Worm (Caenorhabditis elegans) whole organism, late embryonic: Measurements from ENCODE around the gene lite-1.

Experiments used
- Y22D7AL.16 ChIP-seq: sonication (generic microtip); optimal IDR thresholded peaks from 2 replicates; lab custom pipeline; 2016; ENCODE audit warnings: missing genetic modification characterization, missing compliant biosample characterization
- ama-1 ChIP-seq: fragments of 150-350 bp; optimal IDR thresholded peaks from 2 replicates; lab custom pipeline; 2014
- ceh-14 ChIP-seq: sonication (generic microtip); optimal IDR thresholded peaks from 2 replicates; lab custom pipeline; 2016; ENCODE audit warnings: missing genotype, missing genetic modification characterization, missing compliant biosample characterization
- ceh-34 ChIP-seq: sonication (generic microtip); optimal IDR thresholded peaks from 2 replicates; lab custom pipeline; 2016; ENCODE audit warnings: mild to moderate bottlenecking, missing genetic modification characterization, missing compliant biosample characterization
- elt-4 ChIP-seq: sonication (generic microtip); optimal IDR thresholded peaks from 2 replicates; lab custom pipeline; 2016; ENCODE audit warnings: missing genetic modification characterization, missing compliant biosample characterization
- hlh-13 ChIP-seq: fragments of 200-800 bp; sonication (Bioruptor generic); optimal IDR thresholded peaks from 2 replicates; lab custom pipeline; 2018; ENCODE audit warnings: mild to moderate bottlenecking, missing genetic modification characterization, missing compliant biosample characterization
- mec-3 ChIP-seq: sonication (generic microtip); optimal IDR thresholded peaks from 2 replicates; lab custom pipeline; 2016; ENCODE audit warnings: borderline replicate concordance, missing genetic modification characterization, missing compliant biosample characterization
- nhr-232 ChIP-seq: sonication (generic microtip); optimal IDR thresholded peaks from 2 replicates; lab custom pipeline; 2016; ENCODE audit warnings: missing genetic modification characterization, missing compliant biosample characterization
- pat-9 ChIP-seq: fragments of 200-800 bp; sonication (Bioruptor generic); optimal IDR thresholded peaks from 2 replicates; lab custom pipeline; 2018; ENCODE audit warnings: mild to moderate bottlenecking, missing genetic modification characterization, moderate library complexity, missing compliant biosample characterization
- pha-2 ChIP-seq: sonication (generic microtip); optimal IDR thresholded peaks from 2 replicates; lab custom pipeline; 2017; ENCODE audit warnings: mild to moderate bottlenecking, missing genetic modification characterization, missing compliant biosample characterization
- sox-2 ChIP-seq: fragments of 200-800 bp; sonication (Bioruptor generic); IDR thresholded peaks from 2 replicates; pipeline ENCODE4 v1.3.6; 2022; ENCODE audit warnings: missing genetic modification reagents, missing genetic modification characterization, missing compliant biosample characterization
- syd-9 ChIP-seq: sonication (generic microtip); optimal IDR thresholded peaks from 2 replicates; lab custom pipeline; 2016; ENCODE audit warnings: mild to moderate bottlenecking, missing genetic modification characterization, moderate library complexity, missing compliant biosample characterization
- unc-42 ChIP-seq: sonication (generic microtip); optimal IDR thresholded peaks from 2 replicates; lab custom pipeline; 2016; ENCODE audit warnings: missing genotype, missing genetic modification characterization, missing compliant biosample characterization
- unc-55 ChIP-seq: sonication (generic microtip); optimal IDR thresholded peaks from 2 replicates; lab custom pipeline; 2017; ENCODE audit warnings: missing biosample characterization, missing genetic modification reagents, missing genetic modification characterization
- unc-86 ChIP-seq: sonication (generic microtip); optimal IDR thresholded peaks from 2 replicates; lab custom pipeline; 2016; ENCODE audit warnings: missing genetic modification characterization, missing compliant biosample characterization
- zip-5 ChIP-seq: sonication (generic microtip); optimal IDR thresholded peaks from 2 replicates; lab custom pipeline; 2016; ENCODE audit warnings: missing genetic modification characterization, missing compliant biosample characterization

The lite-1 gene

DNA sequence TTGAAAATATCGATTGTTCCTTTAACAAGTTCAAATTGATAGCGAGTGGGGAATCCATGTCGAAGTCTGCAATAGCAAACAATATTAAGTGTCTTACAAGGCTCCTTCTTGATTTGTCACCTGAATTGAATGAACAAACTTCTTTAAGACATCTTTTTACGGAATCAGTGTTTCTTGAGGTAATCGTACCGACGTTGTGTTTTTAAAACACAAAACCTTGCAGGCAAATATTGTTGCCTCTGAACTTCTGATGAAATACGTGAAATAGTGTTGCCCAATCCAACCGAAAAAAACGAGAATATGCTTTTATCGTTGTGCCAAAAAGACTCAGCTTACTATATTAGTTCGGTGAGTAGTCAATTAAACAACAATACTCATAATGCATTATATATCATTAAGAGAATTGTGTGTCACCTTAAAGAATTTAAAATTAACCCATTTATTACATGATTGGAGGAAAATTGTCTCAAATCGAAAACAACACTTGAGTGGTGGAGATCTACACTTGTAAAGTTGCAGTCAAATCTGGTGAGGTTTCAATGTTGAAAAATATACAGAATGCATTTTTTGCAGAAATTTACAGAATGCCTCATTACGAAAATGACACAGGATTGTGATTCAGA is 52.5 kb downstream of the lite-1 start, which contains the start of the genes T25B2.4 and T13C5.3:
Gene T25B2.4 (plus strand): TSS at position 301 of the 623 bp plus-strand sequence.
Gene T13C5.3 (plus strand): TSS at position 573 of the 623 bp plus-strand sequence.
- TF ChIP-seq ama-1 (lab: Kevin White, UChicago) (no peak), sox-2 (GFP tag; lab: Robert Waterston, UW) (no peak), pha-2 (no peak), Y22D7AL.16 (tag; lab: Kevin White, UChicago) (no peak), unc-55 (GFP tag; lab: Kevin White, UChicago) (no peak), syd-9 (tag; lab: Kevin White, UChicago) (no peak), ceh-14 (tag; lab: Kevin White, UChicago) (no peak), unc-42 (no peak), hlh-13 (GFP tag; lab: Kevin White, UChicago) (no peak), ceh-34 (tag; lab: Kevin White, UChicago) (no peak), nhr-232 (tag; lab: Kevin White, UChicago) (no peak), pat-9 (tag; lab: Kevin White, UChicago) (no peak), elt-4 (no peak), mec-3 (no peak), zip-5 (no peak), unc-86 (tag; lab: Kevin White, UChicago) (no peak)
